Worm (Caenorhabditis elegans) whole organism, mixed stage, embryonic: ENCODE data around the gene R08E3.1.

Experiments
- M03D4.4 ChIP-seq: sonication (generic microtip); optimal IDR thresholded peaks from 2 replicates; lab custom pipeline; 2017; ENCODE audit warnings: mild to moderate bottlenecking, missing genetic modification characterization, missing compliant biosample characterization
- bed-3 ChIP-seq: fragments of 200-800 bp; sonication (Bioruptor generic); optimal IDR thresholded peaks from 3 replicates; lab custom pipeline; 2018; ENCODE audit warnings: mild to moderate bottlenecking, missing genetic modification characterization, moderate library complexity, missing compliant biosample characterization
- blmp-1 ChIP-seq: fragments of 150-350 bp; optimal IDR thresholded peaks from 2 replicates; lab custom pipeline; 2014; ENCODE audit warnings: missing biosample characterization, missing genetic modification characterization
- ceh-39 ChIP-seq: fragments of 150-350 bp; optimal IDR thresholded peaks from 2 replicates; lab custom pipeline; 2014; ENCODE audit warnings: missing biosample characterization, missing genetic modification characterization
- ceh-43 ChIP-seq: fragments of 200-800 bp; sonication (Bioruptor generic); optimal IDR thresholded peaks from 2 replicates; lab custom pipeline; 2018; ENCODE audit warnings: mild to moderate bottlenecking, missing genetic modification characterization, moderate library complexity, missing compliant biosample characterization
- ceh-83 ChIP-seq: fragments of 200-800 bp; sonication (Bioruptor generic); optimal IDR thresholded peaks from 2 replicates; lab custom pipeline; 2018; ENCODE audit warnings: mild to moderate bottlenecking, missing genetic modification characterization, missing compliant biosample characterization
- ces-1 ChIP-seq: fragments of 150-350 bp; optimal IDR thresholded peaks from 2 replicates; lab custom pipeline; 2014; ENCODE audit warnings: missing biosample characterization, missing genetic modification reagents, missing genetic modification characterization
- drap-1 ChIP-seq: fragments of 200-800 bp; sonication (Bioruptor generic); optimal IDR thresholded peaks from 3 replicates; lab custom pipeline; 2018; ENCODE audit warnings: mild to moderate bottlenecking, missing genetic modification characterization, missing compliant biosample characterization
- elt-1 ChIP-seq: sonication (generic microtip); optimal IDR thresholded peaks from 2 replicates; lab custom pipeline; 2017; ENCODE audit warnings: missing genetic modification characterization, mild to moderate bottlenecking, missing compliant biosample characterization, antibody characterized with exemption, moderate library complexity, borderline replicate concordance; ENCODE audit not compliant: insufficient read depth
- flh-1 ChIP-seq: fragments of 200-800 bp; sonication (Bioruptor generic); optimal IDR thresholded peaks from 2 replicates; lab custom pipeline; 2018; ENCODE audit warnings: mild to moderate bottlenecking, missing genetic modification characterization, moderate library complexity, missing compliant biosample characterization
- ham-2 ChIP-seq: fragments of 200-800 bp; sonication (Bioruptor generic); optimal IDR thresholded peaks from 2 replicates; lab custom pipeline; 2018; ENCODE audit warnings: mild to moderate bottlenecking, missing genetic modification characterization, missing compliant biosample characterization
- hlh-1 ChIP-seq: fragments of 150-350 bp; optimal IDR thresholded peaks from 2 replicates; lab custom pipeline; 2014; ENCODE audit warnings: missing biosample characterization, missing genetic modification reagents, missing genetic modification characterization
- lin-13 ChIP-seq: fragments of 150-350 bp; optimal IDR thresholded peaks from 2 replicates; lab custom pipeline; 2014; ENCODE audit warnings: missing biosample characterization, missing genetic modification characterization
- lin-32 ChIP-seq: fragments of 200-800 bp; sonication (Bioruptor generic); optimal IDR thresholded peaks from 2 replicates; lab custom pipeline; 2018; ENCODE audit warnings: mild to moderate bottlenecking, missing genetic modification characterization, missing compliant biosample characterization
- lsy-2 ChIP-seq: fragments of 150-350 bp; optimal IDR thresholded peaks from 2 replicates; lab custom pipeline; 2014; ENCODE audit warnings: missing biosample characterization, missing genetic modification characterization
- mab-5 ChIP-seq: fragments of 150-350 bp; optimal IDR thresholded peaks from 2 replicates; lab custom pipeline; 2014; ENCODE audit warnings: missing biosample characterization, missing genetic modification characterization
- mep-1 ChIP-seq: fragments of 150-350 bp; optimal IDR thresholded peaks from 2 replicates; lab custom pipeline; 2017; ENCODE audit warnings: missing biosample characterization, missing genetic modification reagents, missing genetic modification characterization, inconsistent platforms
- mls-2 ChIP-seq: sonication (generic microtip); optimal IDR thresholded peaks from 2 replicates; lab custom pipeline; 2016; ENCODE audit warnings: mild to moderate bottlenecking, missing genetic modification characterization, moderate library complexity, missing compliant biosample characterization
- nhr-12 ChIP-seq: fragments of 150-350 bp; optimal IDR thresholded peaks from 2 replicates; lab custom pipeline; 2014; ENCODE audit warnings: missing biosample characterization, missing genetic modification characterization
- nhr-2 ChIP-seq: fragments of 150-350 bp; optimal IDR thresholded peaks from 2 replicates; lab custom pipeline; 2014; ENCODE audit warnings: missing biosample characterization, missing genetic modification characterization
- nhr-237 ChIP-seq: fragments of 150-350 bp; optimal IDR thresholded peaks from 2 replicates; lab custom pipeline; 2014; ENCODE audit warnings: missing biosample characterization, missing genetic modification characterization
- nhr-76 ChIP-seq: sonication (generic microtip); optimal IDR thresholded peaks from 2 replicates; lab custom pipeline; 2017; ENCODE audit warnings: missing biosample characterization, missing genetic modification characterization
- sem-2 ChIP-seq: fragments of 200-800 bp; sonication (Bioruptor generic); optimal IDR thresholded peaks from 2 replicates; lab custom pipeline; 2018; ENCODE audit warnings: mild to moderate bottlenecking, missing genetic modification characterization, missing compliant biosample characterization
- snpc-4 ChIP-seq: fragments of 150-350 bp; optimal IDR thresholded peaks from 2 replicates; lab custom pipeline; 2014; ENCODE audit warnings: missing biosample characterization, missing genetic modification characterization
- sptf-1 ChIP-seq: sonication (generic microtip); optimal IDR thresholded peaks from 2 replicates; lab custom pipeline; 2017; ENCODE audit warnings: mild to moderate bottlenecking, missing genetic modification characterization, moderate library complexity, missing compliant biosample characterization
- tbx-8 ChIP-seq: fragments of 200-800 bp; sonication (Bioruptor generic); optimal IDR thresholded peaks from 2 replicates; lab custom pipeline; 2018; ENCODE audit warnings: mild to moderate bottlenecking, missing genetic modification characterization, moderate library complexity, missing compliant biosample characterization
- unc-120 ChIP-seq: sonication (generic microtip); optimal IDR thresholded peaks from 2 replicates; lab custom pipeline; 2017; ENCODE audit warnings: missing genetic modification characterization, missing compliant biosample characterization; ENCODE audit not compliant: poor library complexity, severe bottlenecking
- unc-62 ChIP-seq: fragments of 150-350 bp; optimal IDR thresholded peaks from 2 replicates; lab custom pipeline; 2014; ENCODE audit warnings: missing biosample characterization, missing genetic modification reagents, missing genetic modification characterization
- zip-8 ChIP-seq: fragments of 150-350 bp; optimal IDR thresholded peaks from 2 replicates; lab custom pipeline; 2014; ENCODE audit warnings: missing biosample characterization, missing genetic modification characterization
- ztf-11 ChIP-seq: fragments of 150-350 bp; optimal IDR thresholded peaks from 2 replicates; lab custom pipeline; 2014; ENCODE audit warnings: missing biosample characterization, missing genetic modification characterization

Gene R08E3.1

ce11 chrX:4869627-4870026, 47.2 kb downstream of the R08E3.1 start:
- TF ChIP-seq ceh-43 (GFP tag; lab: Kevin White, UChicago) (no peak), sem-2 (GFP tag; lab: Kevin White, UChicago) (no peak), mep-1 (tag; lab: Kevin White, UChicago) (peak; percentile 18), bed-3 (GFP tag; lab: Kevin White, UChicago) (no peak), ces-1 (GFP tag; lab: Kevin White, UChicago) (peak; percentile 96), sptf-1 (tag; lab: Kevin White, UChicago) (no peak), flh-1 (GFP tag; lab: Kevin White, UChicago) (no peak), ztf-11 (tag; lab: Kevin White, UChicago) (no peak), drap-1 (no peak), tbx-8 (no peak), nhr-76 (tag; lab: Kevin White, UChicago) (no peak), nhr-12 (tag; lab: Kevin White, UChicago) (no peak), zip-8 (tag; lab: Kevin White, UChicago) (no peak), ham-2 (peak; percentile 49), mls-2 (tag; lab: Kevin White, UChicago) (peak; percentile 34), hlh-1 (no peak)
- TF ChIP-seq, all 35 proteins: peak for 4

ce11 chrX:4870683-4871082, 48.2 kb downstream of the R08E3.1 start:
- TF ChIP-seq ces-1 (GFP tag; lab: Kevin White, UChicago) (peak; percentile 91), blmp-1 (tag; lab: Kevin White, UChicago) (no peak)
- TF ChIP-seq, all 35 proteins: peak for 1

ce11 chrX:4872758-4873157, 50.3 kb downstream of the R08E3.1 start:
- TF ChIP-seq lin-13 (tag; lab: Kevin White, UChicago) (no peak), ces-1 (GFP tag; lab: Kevin White, UChicago) (peak; percentile 51)
- TF ChIP-seq, all 35 proteins: peak for 1

ce11 chrX:4875296-4875695, 52.8 kb downstream of the R08E3.1 start:
- TF ChIP-seq ceh-39 (tag; lab: Kevin White, UChicago) (no peak), zip-8 (tag; lab: Kevin White, UChicago) (no peak), ceh-43 (GFP tag; lab: Kevin White, UChicago) (no peak), nhr-12 (tag; lab: Kevin White, UChicago) (no peak), unc-120 (tag; lab: Kevin White, UChicago) (no peak), lsy-2 (tag; lab: Kevin White, UChicago) (no peak), M03D4.4 (tag; lab: Kevin White, UChicago) (no peak), nhr-237 (tag; lab: Kevin White, UChicago) (no peak), mab-5 (tag; lab: Kevin White, UChicago) (no peak), bed-3 (GFP tag; lab: Kevin White, UChicago) (no peak), unc-62 (GFP tag; lab: Kevin White, UChicago) (no peak), nhr-76 (tag; lab: Kevin White, UChicago) (no peak), ham-2 (no peak)

- TF ChIP-seq nhr-2 (no peak), mab-5 (tag; lab: Kevin White, UChicago) (no peak), ces-1 (GFP tag; lab: Kevin White, UChicago) (no peak), nhr-237 (tag; lab: Kevin White, UChicago) (no peak), ceh-39 (tag; lab: Kevin White, UChicago) (no peak), zip-8 (tag; lab: Kevin White, UChicago) (no peak), ceh-83 (GFP tag; lab: Kevin White, UChicago) (no peak), mep-1 (tag; lab: Kevin White, UChicago) (no peak), unc-120 (tag; lab: Kevin White, UChicago) (no peak), lsy-2 (tag; lab: Kevin White, UChicago) (no peak), sptf-1 (tag; lab: Kevin White, UChicago) (no peak), snpc-4 (tag; lab: Kevin White, UChicago) (no peak)
These were observed 54.5 kb downstream of the R08E3.1 start, which contains the start of gene tsp-14 for ce11 chrX:4876904-4877303. Gene tsp-14, minus strand, starts transcription at chrX:4876965.

- TF ChIP-seq ztf-11 (tag; lab: Kevin White, UChicago): no peak
- no peak for TF ChIP-seq ham-2
- no peak for TF ChIP-seq lsy-2 (tag; lab: Kevin White, UChicago)
- no peak for TF ChIP-seq blmp-1 (tag; lab: Kevin White, UChicago)
- no peak for TF ChIP-seq lin-32 (GFP tag; lab: Kevin White, UChicago)
- no peak for TF ChIP-seq ces-1 (GFP tag; lab: Kevin White, UChicago)
- TF ChIP-seq elt-1: no peak
- no peak for TF ChIP-seq bed-3 (GFP tag; lab: Kevin White, UChicago)
- no peak for TF ChIP-seq nhr-12 (tag; lab: Kevin White, UChicago)
- no peak for TF ChIP-seq hlh-1
- TF ChIP-seq nhr-2: no peak
- TF ChIP-seq tbx-8: no peak
- TF ChIP-seq lin-13 (tag; lab: Kevin White, UChicago): no peak
- no peak for TF ChIP-seq mep-1 (tag; lab: Kevin White, UChicago)
- TF ChIP-seq unc-120 (tag; lab: Kevin White, UChicago): no peak
These were observed 57.6 kb downstream of the R08E3.1 start for ce11 chrX:4879998-4880397.
